Worm (Caenorhabditis elegans) whole organism, L3 larva: Measurements from ENCODE around the gene srf-3.

Source experiments
- ceh-9 ChIP-seq: sonication (generic microtip); optimal IDR thresholded peaks from 2 replicates; lab custom pipeline; 2018; ENCODE audit warnings: missing biosample characterization, missing genetic modification characterization
- egl-27 ChIP-seq: sonication (generic microtip); optimal IDR thresholded peaks from 4 replicates; lab custom pipeline; 2017; ENCODE audit warnings: missing biosample characterization, missing genetic modification reagents, missing genetic modification characterization
- elt-2 ChIP-seq: sonication (generic microtip); optimal IDR thresholded peaks from 2 replicates; lab custom pipeline; 2016; ENCODE audit warnings: missing genetic modification reagents, mild to moderate bottlenecking, missing genetic modification characterization, missing compliant biosample characterization
- hmg-11 ChIP-seq: sonication (generic microtip); optimal IDR thresholded peaks from 2 replicates; lab custom pipeline; 2016; ENCODE audit warnings: missing genetic modification characterization, missing compliant biosample characterization
- jun-1 ChIP-seq: fragments of 150-350 bp; optimal IDR thresholded peaks from 2 replicates; lab custom pipeline; 2014; ENCODE audit warnings: missing biosample characterization, missing genetic modification reagents, missing genetic modification characterization
- lin-15B ChIP-seq: fragments of 150-350 bp; optimal IDR thresholded peaks from 2 replicates; lab custom pipeline; 2014; ENCODE audit warnings: missing biosample characterization, missing genetic modification characterization
- lsy-12 ChIP-seq: sonication (generic microtip); optimal IDR thresholded peaks from 2 replicates; lab custom pipeline; 2016; ENCODE audit warnings: mild to moderate bottlenecking, missing genetic modification characterization, missing compliant biosample characterization
- mml-1 ChIP-seq: fragments of 150-350 bp; sonication (generic microtip); optimal IDR thresholded peaks from 3 replicates; lab custom pipeline; 2014; ENCODE audit warnings: missing biosample characterization, missing genetic modification characterization
- nhr-12 ChIP-seq: fragments of 150-350 bp; optimal IDR thresholded peaks from 2 replicates; lab custom pipeline; 2014; ENCODE audit warnings: missing biosample characterization, missing genetic modification characterization
- nhr-28 ChIP-seq: fragments of 150-350 bp; optimal IDR thresholded peaks from 2 replicates; lab custom pipeline; 2014; ENCODE audit warnings: missing biosample characterization, missing genetic modification characterization
- nhr-43 ChIP-seq: sonication (generic microtip); optimal IDR thresholded peaks from 2 replicates; lab custom pipeline; 2016; ENCODE audit warnings: mild to moderate bottlenecking, missing genetic modification characterization, missing compliant biosample characterization; ENCODE audit not compliant: poor library complexity, severe bottlenecking
- nhr-77 ChIP-seq: fragments of 150-350 bp; optimal IDR thresholded peaks from 2 replicates; lab custom pipeline; 2014; ENCODE audit warnings: missing biosample characterization, missing genetic modification characterization
- pqm-1 ChIP-seq: fragments of 150-350 bp; optimal IDR thresholded peaks from 2 replicates; lab custom pipeline; 2017; ENCODE audit warnings: missing biosample characterization, missing genetic modification characterization, inconsistent platforms
- sea-2 ChIP-seq: fragments of 150-350 bp; sonication (generic microtip); optimal IDR thresholded peaks from 4 replicates; lab custom pipeline; 2014; ENCODE audit warnings: missing biosample characterization, missing genetic modification reagents, missing genetic modification characterization
- snpc-4 ChIP-seq: fragments of 150-350 bp; optimal IDR thresholded peaks from 2 replicates; lab custom pipeline; 2014; ENCODE audit warnings: missing biosample characterization, missing genetic modification characterization
- tbx-2 ChIP-seq: sonication (generic microtip); optimal IDR thresholded peaks from 2 replicates; lab custom pipeline; 2016; ENCODE audit warnings: mild to moderate bottlenecking, missing genetic modification characterization, missing compliant biosample characterization
- unc-39 ChIP-seq: sonication (generic microtip); optimal IDR thresholded peaks from 4 replicates; lab custom pipeline; 2017; ENCODE audit warnings: missing biosample characterization, missing genetic modification characterization
- ztf-11 ChIP-seq: fragments of 150-350 bp; optimal IDR thresholded peaks from 2 replicates; lab custom pipeline; 2014; ENCODE audit warnings: missing biosample characterization, missing genetic modification characterization
- ztf-4 ChIP-seq: fragments of 150-350 bp; optimal IDR thresholded peaks from 2 replicates; lab custom pipeline; 2014; ENCODE audit warnings: missing biosample characterization, missing genetic modification characterization

srf-3 gene

DNA sequence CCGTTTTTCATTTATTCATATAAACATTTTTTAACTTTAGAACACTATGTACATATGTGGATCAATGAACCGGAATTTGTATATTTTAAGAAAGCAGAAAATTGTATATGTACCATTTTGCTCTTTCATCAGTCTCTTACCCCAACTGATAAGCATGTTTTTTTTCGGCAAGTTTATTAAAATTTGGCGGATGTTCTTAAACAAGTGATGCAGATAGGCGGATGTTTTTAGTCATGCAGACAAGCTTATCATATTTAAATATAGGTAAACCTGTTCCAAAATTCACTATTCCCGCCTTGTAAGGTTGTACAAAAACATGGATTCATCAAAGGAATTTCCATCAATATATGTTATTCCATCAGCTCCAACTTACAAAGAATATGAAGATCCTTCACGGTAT lies 50.1 kb downstream of the srf-3 start, which contains the start of gene K08D8.9:
TSS of gene K08D8.9 (plus strand) at position 301 of the 400 bp plus-strand sequence.
- TF ChIP-seq unc-39 (tag; lab: Kevin White, UChicago) (no peak), tbx-2 (tag; lab: Kevin White, UChicago) (no peak), snpc-4 (tag; lab: Kevin White, UChicago) (no peak), nhr-12 (tag; lab: Kevin White, UChicago) (no peak), egl-27 (tag; lab: Kevin White, UChicago) (no peak), hmg-11 (tag; lab: Kevin White, UChicago) (no peak), lsy-12 (tag; lab: Kevin White, UChicago) (no peak), nhr-77 (tag; lab: Kevin White, UChicago) (no peak)

DNA sequence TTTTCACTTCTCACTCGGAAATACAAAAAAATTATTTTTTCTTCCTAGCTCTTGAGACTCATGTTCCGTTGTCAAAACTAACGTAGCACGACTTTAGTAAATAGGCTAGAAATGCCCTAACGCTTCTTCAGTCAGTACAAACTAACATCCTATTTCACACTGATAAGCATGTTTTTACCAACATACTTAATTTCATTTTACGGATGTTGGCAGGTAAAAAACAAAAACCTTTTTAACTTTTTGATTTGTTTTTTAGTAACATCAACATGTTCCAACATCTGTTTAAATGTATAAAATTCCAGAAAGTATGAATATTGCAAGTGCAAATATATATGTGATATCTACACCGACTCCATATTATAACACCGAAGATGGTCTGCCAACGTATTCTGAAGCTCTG lies 51.0 kb downstream of the srf-3 start, which contains the start of gene K08D8.10:
TSS of gene K08D8.10 (plus strand) at position 301 of the 400 bp plus-strand sequence.
- TF ChIP-seq snpc-4 (tag; lab: Kevin White, UChicago) (no peak), lin-15B (tag; lab: Kevin White, UChicago) (no peak), nhr-28 (tag; lab: Kevin White, UChicago) (no peak), ztf-4 (tag; lab: Kevin White, UChicago) (no peak), lsy-12 (tag; lab: Kevin White, UChicago) (no peak), ztf-11 (tag; lab: Kevin White, UChicago) (no peak)

DNA sequence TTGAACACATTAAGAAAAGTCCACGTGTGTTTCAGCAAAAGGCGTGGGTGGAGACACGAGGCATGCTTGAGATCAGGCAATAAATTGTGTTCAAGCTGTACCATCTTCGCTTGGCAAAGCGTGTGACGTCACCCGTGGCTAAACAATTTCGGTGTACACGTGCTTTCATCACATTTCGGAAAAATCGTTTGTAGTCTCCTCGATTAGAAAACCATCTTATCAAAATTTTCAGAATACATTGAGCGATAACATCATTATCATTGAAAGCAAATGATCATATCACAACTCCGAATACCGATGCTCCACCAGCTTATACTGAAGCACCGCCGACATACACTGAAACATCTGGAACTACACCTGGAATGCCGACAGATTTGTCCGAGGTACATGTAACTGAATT lies 52.3 kb downstream of the srf-3 start:
- peak; percentile 86 for TF ChIP-seq elt-2 (tag; lab: Kevin White, UChicago)
- peak; percentile 51 for TF ChIP-seq pqm-1 (tag; lab: Kevin White, UChicago)
- peak; percentile 50 for TF ChIP-seq jun-1
- no peak for TF ChIP-seq nhr-43 (tag; lab: Kevin White, UChicago)

DNA sequence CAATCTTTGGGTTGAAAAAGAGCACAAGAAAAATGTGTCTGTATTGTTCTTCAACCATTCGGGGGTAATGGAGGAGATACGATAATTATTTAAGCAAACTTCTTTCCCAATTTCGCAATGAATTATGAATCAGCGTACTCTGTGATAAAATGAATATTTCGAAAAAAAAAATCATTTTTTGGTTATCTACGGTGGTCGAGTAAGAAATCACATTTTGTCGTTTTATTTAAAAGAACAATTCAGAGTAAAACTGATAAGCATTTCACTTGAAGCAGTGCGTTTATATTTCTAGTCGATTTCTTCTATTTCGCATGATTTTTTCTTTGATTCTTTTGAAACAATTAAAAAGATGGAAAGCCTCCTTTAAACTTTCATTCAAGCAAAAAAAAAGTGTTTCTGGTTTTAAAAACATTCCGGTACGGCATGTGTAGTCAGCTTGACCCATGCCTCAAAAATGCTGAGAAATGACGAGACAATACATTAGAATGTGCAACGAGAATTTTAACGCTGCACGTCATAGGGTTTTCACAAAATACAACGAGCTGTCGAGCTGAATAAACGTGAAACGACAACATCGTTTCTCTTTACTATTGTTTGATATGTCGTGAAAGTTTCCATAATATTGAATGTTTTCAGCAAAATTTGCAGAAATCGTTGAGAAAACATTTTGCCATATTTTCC lies 53.3 kb downstream of the srf-3 start, which contains the start of gene K08D8.2:
TSS of gene K08D8.2 (plus strand) at position 631 of the 681 bp plus-strand sequence.
- TF ChIP-seq elt-2 (tag; lab: Kevin White, UChicago) (peak; percentile 61), sea-2 (GFP tag; lab: Kevin White, UChicago) (no peak), ceh-9 (tag; lab: Kevin White, UChicago) (no peak)

DNA sequence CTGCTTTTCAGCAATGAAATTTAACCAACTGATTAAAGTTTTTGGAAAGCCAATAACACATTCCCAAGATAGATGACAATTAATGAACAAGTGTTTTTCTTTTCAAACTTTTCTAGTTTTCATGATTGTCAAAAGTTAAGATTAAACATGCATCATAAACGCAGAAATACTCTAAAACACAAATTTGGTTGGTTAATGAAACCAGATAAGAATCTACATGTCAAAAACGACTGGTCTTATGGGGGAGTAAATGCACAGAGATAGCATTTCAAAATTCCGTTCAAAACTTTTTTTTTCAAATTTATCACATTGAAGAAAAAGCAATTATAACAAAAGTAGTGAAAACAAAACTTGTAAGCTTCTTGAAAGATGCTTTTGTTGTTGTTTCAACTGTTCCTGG lies 54.4 kb downstream of the srf-3 start:
- TF ChIP-seq elt-2 (tag; lab: Kevin White, UChicago) (peak; percentile 64), nhr-28 (tag; lab: Kevin White, UChicago) (no peak), mml-1 (tag; lab: Kevin White, UChicago) (no peak), nhr-43 (tag; lab: Kevin White, UChicago) (no peak)
